Worm (Caenorhabditis elegans) whole organism, L3 larva: ENCODE data around the gene myrf-1.

Experiments
- ZK546.5 ChIP-seq: sonication (generic microtip); optimal IDR thresholded peaks from 2 replicates; lab custom pipeline; 2017; ENCODE audit warnings: missing biosample characterization, missing genetic modification characterization
- aly-2 ChIP-seq: fragments of 150-350 bp; optimal IDR thresholded peaks from 2 replicates; lab custom pipeline; 2014; ENCODE audit warnings: missing biosample characterization, missing genetic modification characterization
- ama-1 ChIP-seq: fragments of 150-350 bp; optimal IDR thresholded peaks from 2 replicates; lab custom pipeline; 2018
- ceh-16 ChIP-seq: sonication (generic microtip); optimal IDR thresholded peaks from 2 replicates; lab custom pipeline; 2017; ENCODE audit warnings: missing biosample characterization, missing genetic modification characterization
- ceh-9 ChIP-seq: sonication (generic microtip); optimal IDR thresholded peaks from 2 replicates; lab custom pipeline; 2018; ENCODE audit warnings: missing biosample characterization, missing genetic modification characterization
- egl-5 ChIP-seq: fragments of 150-350 bp; optimal IDR thresholded peaks from 2 replicates; lab custom pipeline; 2017; ENCODE audit warnings: missing biosample characterization, missing genetic modification reagents, missing genetic modification characterization, inconsistent platforms
- elt-2 ChIP-seq: sonication (generic microtip); optimal IDR thresholded peaks from 2 replicates; lab custom pipeline; 2016; ENCODE audit warnings: missing genetic modification reagents, mild to moderate bottlenecking, missing genetic modification characterization, missing compliant biosample characterization
- elt-3 ChIP-seq, 3 experiments: fragments of 150-350 bp in 1 of 3; sonication (generic microtip) in 2 of 3; optimal IDR thresholded peaks; 2 replicates in 2 of 3; 4 replicates in 1 of 3; lab custom pipeline; 2014 to 2017; ENCODE audit warnings: missing biosample characterization in 3 of 3, missing genetic modification characterization in 3 of 3
- eor-1 ChIP-seq, 2 experiments: fragments of 150-350 bp; optimal IDR thresholded peaks; 2 replicates each; lab custom pipeline; 2014 to 2018; ENCODE audit warnings: missing biosample characterization in 2 of 2, missing genetic modification characterization in 2 of 2
- fkh-2 ChIP-seq: fragments of 150-350 bp; optimal IDR thresholded peaks from 2 replicates; lab custom pipeline; 2014; ENCODE audit warnings: missing biosample characterization, missing genetic modification reagents, missing genetic modification characterization
- fos-1 ChIP-seq: fragments of 150-350 bp; optimal IDR thresholded peaks from 2 replicates; lab custom pipeline; 2014; ENCODE audit warnings: missing biosample characterization, missing genetic modification characterization
- jun-1 ChIP-seq: fragments of 150-350 bp; optimal IDR thresholded peaks from 2 replicates; lab custom pipeline; 2014; ENCODE audit warnings: missing biosample characterization, missing genetic modification reagents, missing genetic modification characterization
- lin-39 ChIP-seq: fragments of 150-350 bp; optimal IDR thresholded peaks from 2 replicates; lab custom pipeline; 2018; ENCODE audit warnings: missing biosample characterization, missing genetic modification reagents, missing genetic modification characterization
- lsy-12 ChIP-seq: sonication (generic microtip); optimal IDR thresholded peaks from 2 replicates; lab custom pipeline; 2016; ENCODE audit warnings: mild to moderate bottlenecking, missing genetic modification characterization, missing compliant biosample characterization
- mml-1 ChIP-seq: fragments of 150-350 bp; sonication (generic microtip); optimal IDR thresholded peaks from 3 replicates; lab custom pipeline; 2014; ENCODE audit warnings: missing biosample characterization, missing genetic modification characterization
- nfya-1 ChIP-seq: sonication (generic microtip); optimal IDR thresholded peaks from 2 replicates; lab custom pipeline; 2017; ENCODE audit warnings: missing genetic modification characterization, mild to moderate bottlenecking, missing compliant biosample characterization, antibody characterized with exemption, moderate library complexity; ENCODE audit not compliant: insufficient read depth
- nhr-11 ChIP-seq: fragments of 150-350 bp; optimal IDR thresholded peaks from 2 replicates; lab custom pipeline; 2014; ENCODE audit warnings: missing biosample characterization, missing genetic modification characterization
- nhr-12 ChIP-seq: fragments of 150-350 bp; optimal IDR thresholded peaks from 2 replicates; lab custom pipeline; 2014; ENCODE audit warnings: missing biosample characterization, missing genetic modification characterization
- nhr-23 ChIP-seq: fragments of 150-350 bp; optimal IDR thresholded peaks from 2 replicates; lab custom pipeline; 2014; ENCODE audit warnings: missing biosample characterization, missing genetic modification reagents, missing genetic modification characterization
- nhr-25 ChIP-seq: sonication (generic microtip); optimal IDR thresholded peaks from 2 replicates; lab custom pipeline; 2017; ENCODE audit warnings: missing biosample characterization, missing genetic modification characterization
- nhr-28 ChIP-seq: fragments of 150-350 bp; optimal IDR thresholded peaks from 2 replicates; lab custom pipeline; 2014; ENCODE audit warnings: missing biosample characterization, missing genetic modification characterization
- nhr-43 ChIP-seq: sonication (generic microtip); optimal IDR thresholded peaks from 2 replicates; lab custom pipeline; 2016; ENCODE audit warnings: mild to moderate bottlenecking, missing genetic modification characterization, missing compliant biosample characterization; ENCODE audit not compliant: poor library complexity, severe bottlenecking
- nhr-76 ChIP-seq: fragments of 150-350 bp; sonication (generic microtip); optimal IDR thresholded peaks from 5 replicates; lab custom pipeline; 2014; ENCODE audit warnings: missing biosample characterization, missing genetic modification characterization
- pqm-1 ChIP-seq: fragments of 150-350 bp; optimal IDR thresholded peaks from 2 replicates; lab custom pipeline; 2017; ENCODE audit warnings: missing biosample characterization, missing genetic modification characterization, inconsistent platforms
- sea-2 ChIP-seq: fragments of 150-350 bp; sonication (generic microtip); optimal IDR thresholded peaks from 4 replicates; lab custom pipeline; 2014; ENCODE audit warnings: missing biosample characterization, missing genetic modification reagents, missing genetic modification characterization
- skn-1 ChIP-seq: fragments of 150-350 bp; optimal IDR thresholded peaks from 2 replicates; lab custom pipeline; 2014; ENCODE audit warnings: missing biosample characterization, missing genetic modification characterization
- tbx-2 ChIP-seq: sonication (generic microtip); optimal IDR thresholded peaks from 2 replicates; lab custom pipeline; 2016; ENCODE audit warnings: mild to moderate bottlenecking, missing genetic modification characterization, missing compliant biosample characterization
- unc-39 ChIP-seq: sonication (generic microtip); optimal IDR thresholded peaks from 4 replicates; lab custom pipeline; 2017; ENCODE audit warnings: missing biosample characterization, missing genetic modification characterization
- unc-62 ChIP-seq: fragments of 150-350 bp; sonication (generic microtip); optimal IDR thresholded peaks from 4 replicates; lab custom pipeline; 2014; ENCODE audit warnings: missing biosample characterization, missing genetic modification reagents, missing genetic modification characterization
- zag-1 ChIP-seq: fragments of 150-350 bp; optimal IDR thresholded peaks from 2 replicates; lab custom pipeline; 2014; ENCODE audit warnings: missing biosample characterization, missing genetic modification characterization
- ztf-11 ChIP-seq: fragments of 150-350 bp; optimal IDR thresholded peaks from 2 replicates; lab custom pipeline; 2014; ENCODE audit warnings: missing biosample characterization, missing genetic modification characterization
- ztf-4 ChIP-seq: fragments of 150-350 bp; optimal IDR thresholded peaks from 2 replicates; lab custom pipeline; 2014; ENCODE audit warnings: missing biosample characterization, missing genetic modification characterization

Gene myrf-1

ce11 chrII:10548778-10549671, 46.7 kb upstream of the myrf-1 start (continued):
- peak; percentile 62 for TF ChIP-seq elt-2 (tag; lab: Kevin White, UChicago)
- TF ChIP-seq nhr-43 = peak; percentile 80
- no peak for TF ChIP-seq zag-1 (tag; lab: Kevin White, UChicago)
- peak; percentile 37 for TF ChIP-seq tbx-2 (tag; lab: Kevin White, UChicago)
- peak; percentile 44 for TF ChIP-seq egl-5
- no peak for TF ChIP-seq eor-1 (tag; optimal IDR thresholded peaks at IDR 0.05; lab: Kevin White, UChicago)
- TF ChIP-seq sea-2 = peak; percentile 34
- TF ChIP-seq ztf-4 (tag; lab: Kevin White, UChicago) = no peak
- no peak for TF ChIP-seq unc-39 (tag; lab: Kevin White, UChicago)
- no peak for TF ChIP-seq mml-1 (tag; lab: Kevin White, UChicago)
- no peak for TF ChIP-seq elt-3 (tag; optimal IDR thresholded peaks at IDR 0.05; lab: Kevin White, UChicago)
- TF ChIP-seq lsy-12 = peak; percentile 60
- no peak for TF ChIP-seq ceh-16 (tag; lab: Kevin White, UChicago)
- TF ChIP-seq ZK546.5 = no peak
- TF ChIP-seq nhr-76 (tag; lab: Kevin White, UChicago) = no peak
- peak; percentile 63 for TF ChIP-seq pqm-1 (tag; lab: Kevin White, UChicago)
- TF ChIP-seq nfya-1 (tag; lab: Kevin White, UChicago) = peak; percentile 90

ce11 chrII:10547803-10548693, 45.7 kb upstream of the myrf-1 start:
- TF ChIP-seq lin-39 (no peak), nhr-25 (peak; percentile 31), pqm-1 (tag; lab: Kevin White, UChicago) (peak; percentile 51), nfya-1 (tag; lab: Kevin White, UChicago) (peak; percentile 53), fos-1 (no peak), unc-39 (tag; lab: Kevin White, UChicago) (no peak), ama-1 (lab: Kevin White, UChicago) (peak; percentile 85), skn-1 (no peak), fkh-2 (no peak), jun-1 (tag; lab: Kevin White, UChicago) (peak; percentile 61), ztf-4 (tag; lab: Kevin White, UChicago) (no peak), ceh-16 (tag; lab: Kevin White, UChicago) (no peak), elt-2 (tag; lab: Kevin White, UChicago) (peak; percentile 25)

ce11 chrII:10547311-10547710, 45.0 kb upstream of the myrf-1 start:
- TF ChIP-seq nhr-28 (tag; lab: Kevin White, UChicago) (no peak), nhr-25 (peak; percentile 4), ceh-9 (tag; lab: Kevin White, UChicago) (no peak), lin-39 (peak; percentile 3), lsy-12 (no peak), nhr-12 (tag; lab: Kevin White, UChicago) (no peak)

- TF ChIP-seq nhr-23 (tag; lab: Kevin White, UChicago) = no peak
- no peak for TF ChIP-seq unc-62
- no peak for TF ChIP-seq pqm-1 (tag; lab: Kevin White, UChicago)
- TF ChIP-seq nfya-1 (tag; lab: Kevin White, UChicago) = peak; percentile 5
- peak; percentile 24 for TF ChIP-seq nhr-25
- no peak for TF ChIP-seq nhr-76 (tag; lab: Kevin White, UChicago)
- peak; percentile 14 for TF ChIP-seq lin-39
- TF ChIP-seq ztf-4 (tag; lab: Kevin White, UChicago) = peak; percentile 36
- no peak for TF ChIP-seq ztf-11
- peak; percentile 3 for TF ChIP-seq nhr-11
- TF ChIP-seq ZK546.5 = no peak
- TF ChIP-seq ama-1 (lab: Kevin White, UChicago) = no peak
- TF ChIP-seq jun-1 (tag; lab: Kevin White, UChicago) = no peak
- no peak for TF ChIP-seq skn-1
- no peak for TF ChIP-seq fos-1
- no peak for TF ChIP-seq aly-2 (tag; lab: Kevin White, UChicago)
- TF ChIP-seq fkh-2 = no peak
These were observed 44.4 kb upstream of the myrf-1 start for ce11 chrII:10546784-10547087.
